Worm (Caenorhabditis elegans) whole organism, L4 larva: Measurements from ENCODE around the gene idpp-6.

Source experiments
- D1046.2 ChIP-seq: fragments of 200-800 bp; sonication (Bioruptor generic); IDR thresholded peaks from 2 replicates; pipeline ENCODE4 v1.3.6; 2022; ENCODE audit warnings: missing genetic modification characterization, missing compliant biosample characterization
- F10B5.3 ChIP-seq: sonication (generic microtip); optimal IDR thresholded peaks from 2 replicates; lab custom pipeline; 2016; ENCODE audit warnings: mild to moderate bottlenecking, missing genetic modification characterization, missing compliant biosample characterization
- F44E2.7 ChIP-seq: fragments of 200-800 bp; sonication (Bioruptor generic); IDR thresholded peaks from 2 replicates; pipeline ENCODE4 v2.1.2; 2022; ENCODE audit warnings: missing genetic modification characterization, missing compliant biosample characterization
- T20F7.1 ChIP-seq: fragments of 200-800 bp; sonication (Bioruptor generic); optimal IDR thresholded peaks from 2 replicates; lab custom pipeline; 2018; ENCODE audit warnings: mild to moderate bottlenecking, missing genetic modification characterization, missing compliant biosample characterization
- Y48G9A.11 ChIP-seq: fragments of 200-800 bp; sonication (Bioruptor generic); IDR thresholded peaks from 2 replicates; pipeline ENCODE4 v1.3.6; 2022; ENCODE audit warnings: missing genetic modification reagents, missing genetic modification characterization, missing compliant biosample characterization
- Y75B8A.6 ChIP-seq: fragments of 200-800 bp; sonication (Bioruptor generic); IDR thresholded peaks from 2 replicates; pipeline ENCODE4 v1.3.6; 2022; ENCODE audit warnings: missing genetic modification reagents, missing genetic modification characterization, missing compliant biosample characterization
- ZK337.2 ChIP-seq: fragments of 200-800 bp; sonication (Bioruptor generic); IDR thresholded peaks from 2 replicates; pipeline ENCODE4 v1.3.6; 2022; ENCODE audit warnings: missing genetic modification reagents, missing genetic modification characterization, missing compliant biosample characterization
- aha-1 ChIP-seq: fragments of 150-350 bp; peaks from one replicate; lab custom pipeline; 2014; ENCODE audit warnings: missing biosample characterization, missing genetic modification characterization
- aly-2 ChIP-seq: sonication (generic microtip); optimal IDR thresholded peaks from 2 replicates; lab custom pipeline; 2018; ENCODE audit warnings: missing biosample characterization, missing genetic modification characterization
- attf-4 ChIP-seq: sonication (generic microtip); optimal IDR thresholded peaks from 3 replicates; lab custom pipeline; 2017; ENCODE audit warnings: missing biosample characterization, missing genetic modification characterization
- ceh-20 ChIP-seq: fragments of 200-800 bp; sonication (Bioruptor generic); IDR thresholded peaks from 2 replicates; pipeline ENCODE4 v1.3.6; 2022; ENCODE audit warnings: missing genetic modification reagents, missing genetic modification characterization, missing compliant biosample characterization
- ceh-32 ChIP-seq: sonication (generic microtip); optimal IDR thresholded peaks from 2 replicates; lab custom pipeline; 2016; ENCODE audit warnings: mild to moderate bottlenecking, missing genetic modification characterization, missing compliant biosample characterization; ENCODE audit not compliant: poor library complexity
- ceh-44 ChIP-seq: fragments of 200-800 bp; sonication (Bioruptor generic); IDR thresholded peaks from 2 replicates; pipeline ENCODE4 v1.3.6; 2022; ENCODE audit warnings: missing genetic modification reagents, missing genetic modification characterization, missing compliant biosample characterization
- ces-1 ChIP-seq: fragments of 150-350 bp; sonication (generic microtip); optimal IDR thresholded peaks from 4 replicates; lab custom pipeline; 2014; ENCODE audit warnings: missing biosample characterization, missing genetic modification reagents, missing genetic modification characterization
- cey-2 ChIP-seq: sonication (generic microtip); optimal IDR thresholded peaks from 3 replicates; lab custom pipeline; 2017; ENCODE audit warnings: missing genetic modification characterization, mild to moderate bottlenecking, missing compliant biosample characterization, antibody characterized with exemption, borderline replicate concordance; ENCODE audit not compliant: insufficient read depth
- ctbp-1 ChIP-seq: fragments of 200-800 bp; sonication (Bioruptor generic); IDR thresholded peaks from 2 replicates; pipeline ENCODE4 v1.3.6; 2022; ENCODE audit warnings: missing genetic modification reagents, missing genetic modification characterization, missing compliant biosample characterization
- dmd-6 ChIP-seq: fragments of 200-800 bp; sonication (Bioruptor generic); IDR thresholded peaks from 2 replicates; pipeline ENCODE4 v1.3.6; 2022; ENCODE audit warnings: missing genetic modification reagents, missing genetic modification characterization, missing compliant biosample characterization
- duxl-1 ChIP-seq: sonication (generic microtip); optimal IDR thresholded peaks from 2 replicates; lab custom pipeline; 2016; ENCODE audit warnings: mild to moderate bottlenecking, missing genetic modification characterization, moderate library complexity, missing compliant biosample characterization; ENCODE audit not compliant: poor library complexity
- egl-27 ChIP-seq: sonication (generic microtip); optimal IDR thresholded peaks from 3 replicates; lab custom pipeline; 2017; ENCODE audit warnings: missing biosample characterization, missing genetic modification reagents, missing genetic modification characterization
- egl-43 ChIP-seq: fragments of 200-800 bp; sonication (Bioruptor generic); IDR thresholded peaks from 2 replicates; pipeline ENCODE4 v1.3.6; 2022; ENCODE audit warnings: missing genetic modification reagents, missing genetic modification characterization, missing compliant biosample characterization
- fos-1 ChIP-seq: fragments of 150-350 bp; optimal IDR thresholded peaks from 2 replicates; lab custom pipeline; 2014; ENCODE audit warnings: missing biosample characterization, missing genetic modification characterization
- hlh-11 ChIP-seq: fragments of 200-800 bp; sonication (Bioruptor generic); optimal IDR thresholded peaks from 2 replicates; lab custom pipeline; 2018; ENCODE audit warnings: mild to moderate bottlenecking, missing genetic modification characterization, missing compliant biosample characterization
- jun-1 ChIP-seq: fragments of 150-350 bp; optimal IDR thresholded peaks from 2 replicates; lab custom pipeline; 2014; ENCODE audit warnings: missing biosample characterization, missing genetic modification reagents, missing genetic modification characterization
- lin-1 ChIP-seq: fragments of 200-800 bp; sonication (Bioruptor generic); IDR thresholded peaks from 2 replicates; pipeline ENCODE4 v1.3.6; 2022; ENCODE audit warnings: missing genetic modification reagents, missing genetic modification characterization, missing compliant biosample characterization
- lin-13 ChIP-seq: fragments of 150-350 bp; optimal IDR thresholded peaks from 2 replicates; lab custom pipeline; 2014; ENCODE audit warnings: missing biosample characterization, missing genetic modification reagents, missing genetic modification characterization
- lin-15B ChIP-seq: fragments of 150-350 bp; sonication (generic microtip); optimal IDR thresholded peaks from 3 replicates; lab custom pipeline; 2014; ENCODE audit warnings: missing biosample characterization, missing genetic modification characterization
- lin-29 ChIP-seq: fragments of 200-800 bp; sonication (Bioruptor generic); IDR thresholded peaks from 2 replicates; pipeline ENCODE4 v1.3.6; 2022; ENCODE audit warnings: missing genetic modification reagents, missing genetic modification characterization, missing compliant biosample characterization
- lin-39 ChIP-seq: fragments of 150-350 bp; optimal IDR thresholded peaks from 2 replicates; lab custom pipeline; 2014; ENCODE audit warnings: missing biosample characterization, missing genetic modification reagents, missing genetic modification characterization
- madf-5 ChIP-seq, 2 experiments: fragments of 200-800 bp; sonication (Bioruptor generic); IDR thresholded peaks; 2 replicates each; pipeline ENCODE4 v1.3.6; 2022; ENCODE audit warnings: missing compliant biosample characterization in 2 of 2, missing genetic modification characterization in 2 of 2
- madf-9 ChIP-seq: fragments of 200-800 bp; sonication (Bioruptor generic); conservative IDR thresholded peaks from 2 replicates; pipeline ENCODE4 v1.3.6; 2022; ENCODE audit warnings: missing genetic modification reagents, missing genetic modification characterization, missing compliant biosample characterization
- mdl-1 ChIP-seq, 2 experiments: fragments of 150-350 bp in 1 of 2; sonication (generic microtip) in 1 of 2; optimal IDR thresholded peaks; 2 replicates each; lab custom pipeline; 2014 to 2017; ENCODE audit warnings: missing biosample characterization in 2 of 2, missing genetic modification characterization in 2 of 2
- mdt-29 ChIP-seq: fragments of 200-800 bp; sonication (Bioruptor generic); IDR thresholded peaks from 2 replicates; pipeline ENCODE4 v1.3.6; 2022; ENCODE audit warnings: missing genetic modification reagents, missing genetic modification characterization, missing compliant biosample characterization
- mep-1 ChIP-seq: fragments of 150-350 bp; sonication (generic microtip); optimal IDR thresholded peaks from 3 replicates; lab custom pipeline; 2014; ENCODE audit warnings: missing biosample characterization, missing genetic modification characterization
- mxl-3 ChIP-seq: fragments of 200-800 bp; sonication (Bioruptor generic); optimal IDR thresholded peaks from 2 replicates; lab custom pipeline; 2018; ENCODE audit warnings: mild to moderate bottlenecking, missing genetic modification characterization, missing compliant biosample characterization
- nhr-10 ChIP-seq: fragments of 150-350 bp; optimal IDR thresholded peaks from 2 replicates; lab custom pipeline; 2014; ENCODE audit warnings: missing biosample characterization, missing genetic modification characterization
- nhr-102 ChIP-seq: sonication (generic microtip); optimal IDR thresholded peaks from 2 replicates; lab custom pipeline; 2016; ENCODE audit warnings: mild to moderate bottlenecking, missing genetic modification characterization, moderate library complexity, missing compliant biosample characterization
- nhr-28 ChIP-seq: fragments of 150-350 bp; optimal IDR thresholded peaks from 2 replicates; lab custom pipeline; 2014; ENCODE audit warnings: missing biosample characterization, missing genetic modification characterization
- nhr-42 ChIP-seq: fragments of 200-800 bp; sonication (Bioruptor generic); IDR thresholded peaks from 2 replicates; pipeline ENCODE4 v1.3.6; 2022; ENCODE audit warnings: missing genetic modification characterization, missing compliant biosample characterization
- nhr-6 ChIP-seq: fragments of 150-350 bp; optimal IDR thresholded peaks from 2 replicates; lab custom pipeline; 2014; ENCODE audit warnings: missing biosample characterization, missing genetic modification characterization
- nhr-76 ChIP-seq: fragments of 150-350 bp; optimal IDR thresholded peaks from 2 replicates; lab custom pipeline; 2014; ENCODE audit warnings: missing biosample characterization, missing genetic modification characterization
- nhr-77 ChIP-seq: fragments of 150-350 bp; optimal IDR thresholded peaks from 2 replicates; lab custom pipeline; 2014; ENCODE audit warnings: missing biosample characterization, missing genetic modification characterization
- pha-4 ChIP-seq, 2 experiments: fragments of 150-350 bp in 1 of 2; fragments of 200-800 bp in 1 of 2; sonication (Bioruptor generic) in 1 of 2; IDR thresholded peaks in 1 of 2; optimal IDR thresholded peaks in 1 of 2; 2 replicates each; pipeline versions ENCODE4 v1.3.6 to Lab custom; 2014 to 2022; ENCODE audit warnings: missing genetic modification characterization in 2 of 2, missing genetic modification reagents in 2 of 2, missing biosample characterization in 1 of 2, missing compliant biosample characterization in 1 of 2
- pqm-1 ChIP-seq: sonication (generic microtip); optimal IDR thresholded peaks from 2 replicates; lab custom pipeline; 2017; ENCODE audit warnings: missing biosample characterization, missing genetic modification characterization
- rbr-2 ChIP-seq: sonication (generic microtip); optimal IDR thresholded peaks from 2 replicates; lab custom pipeline; 2016; ENCODE audit warnings: missing genotype, missing genetic modification characterization, missing compliant biosample characterization
- sdz-12 ChIP-seq: fragments of 200-800 bp; sonication (Bioruptor generic); optimal IDR thresholded peaks from 2 replicates; lab custom pipeline; 2018; ENCODE audit warnings: mild to moderate bottlenecking, missing genetic modification characterization, missing compliant biosample characterization
- skn-1 ChIP-seq: fragments of 150-350 bp; optimal IDR thresholded peaks from 2 replicates; lab custom pipeline; 2014; ENCODE audit warnings: missing biosample characterization, missing genetic modification characterization
- snpc-4 ChIP-seq: fragments of 150-350 bp; optimal IDR thresholded peaks from 2 replicates; lab custom pipeline; 2014; ENCODE audit warnings: missing biosample characterization, missing genetic modification characterization
- tra-1 ChIP-seq: fragments of 200-800 bp; sonication (Bioruptor generic); IDR thresholded peaks from 2 replicates; pipeline ENCODE4 v1.3.6; 2022; ENCODE audit warnings: missing genetic modification reagents, missing genetic modification characterization, missing compliant biosample characterization
- zag-1 ChIP-seq: fragments of 150-350 bp; optimal IDR thresholded peaks from 2 replicates; lab custom pipeline; 2014; ENCODE audit warnings: missing biosample characterization, missing genetic modification characterization
- zip-11 ChIP-seq: fragments of 200-800 bp; sonication (Bioruptor generic); IDR thresholded peaks from 2 replicates; pipeline ENCODE4 v1.3.6; 2022; ENCODE audit warnings: missing genetic modification characterization, missing compliant biosample characterization
- zip-2 ChIP-seq: fragments of 150-350 bp; optimal IDR thresholded peaks from 2 replicates; lab custom pipeline; 2014; ENCODE audit warnings: missing biosample characterization, missing genetic modification characterization
- ztf-11 ChIP-seq: fragments of 150-350 bp; optimal IDR thresholded peaks from 2 replicates; lab custom pipeline; 2014; ENCODE audit warnings: missing biosample characterization, missing genetic modification characterization

Gene idpp-6

DNA sequence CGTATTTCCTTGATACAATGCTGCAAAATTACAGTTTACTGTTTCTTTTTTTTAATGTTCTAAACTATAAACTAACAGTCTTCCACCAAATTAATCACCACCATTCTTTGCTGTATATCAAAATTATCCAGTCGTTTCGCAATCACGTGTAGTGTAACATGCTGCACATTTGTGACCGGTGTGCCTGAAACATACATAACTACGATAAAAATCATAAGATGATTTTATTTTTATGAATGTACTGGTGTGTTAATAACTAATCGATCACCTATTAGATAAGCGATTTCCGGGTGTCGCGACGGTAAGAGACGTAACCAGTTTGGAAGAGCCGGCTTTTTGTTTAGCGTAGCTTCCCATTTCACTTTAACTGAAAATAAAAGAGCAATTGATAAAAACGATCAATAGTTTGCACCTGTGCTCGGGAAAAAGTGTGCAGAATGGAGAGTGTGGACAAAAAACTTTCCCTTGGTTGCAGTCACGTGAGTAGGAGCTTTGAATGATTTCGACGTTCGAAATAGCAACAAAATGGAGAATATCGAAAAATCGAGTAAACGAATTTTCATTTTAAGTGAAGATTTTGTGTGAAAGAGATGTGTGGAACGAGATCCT is 6.1 kb downstream of the idpp-6 start, which contains the start of gene sgca-1 (continued):
- no peak for TF ChIP-seq jun-1 (tag; lab: Kevin White, UChicago)
- no peak for TF ChIP-seq lin-15B (tag; lab: Kevin White, UChicago)
- TF ChIP-seq hlh-11 (tag; lab: Kevin White, UChicago): peak; percentile 75
- no peak for TF ChIP-seq madf-9
- no peak for TF ChIP-seq skn-1 (tag; lab: Kevin White, UChicago)
- peak; percentile 35 for TF ChIP-seq pqm-1
- TF ChIP-seq mdt-29: 0 out of 2 replicates have a peak, but pooled peaks have one; percentile 21
- TF ChIP-seq aha-1: peak; percentile 53
- no peak for TF ChIP-seq D1046.2 (GFP tag; lab: Robert Waterston, UW)
- peak; percentile 47; the same call in 1 of the 2 replicates for TF ChIP-seq tra-1
- TF ChIP-seq cey-2 (tag; lab: Kevin White, UChicago): no peak
- no peak for TF ChIP-seq nhr-6
- TF ChIP-seq ceh-32: no peak
- TF ChIP-seq rbr-2 (tag; lab: Kevin White, UChicago): no peak
- TF ChIP-seq ctbp-1 (GFP tag; lab: Robert Waterston, UW): no peak
- no peak for TF ChIP-seq F10B5.3 (tag; lab: Kevin White, UChicago)
- TF ChIP-seq ceh-20 (GFP tag; lab: Robert Waterston, UW): no peak
- no peak for TF ChIP-seq attf-4
- no peak for TF ChIP-seq nhr-76 (tag; lab: Kevin White, UChicago)
- TF ChIP-seq lin-39: no peak
- TF ChIP-seq ceh-44 (GFP tag; lab: Robert Waterston, UW): no peak
- TF ChIP-seq zip-11: no peak
- no peak for TF ChIP-seq ZK337.2 (GFP tag; lab: Robert Waterston, UW)
- TF ChIP-seq mep-1: peak; percentile 13
- no peak for TF ChIP-seq lin-1
- TF ChIP-seq T20F7.1 (GFP tag; lab: Kevin White, UChicago): peak; percentile 41
- no peak for TF ChIP-seq ztf-11 (tag; lab: Kevin White, UChicago)
- TF ChIP-seq snpc-4 (tag; lab: Kevin White, UChicago): no peak
- TF ChIP-seq Y48G9A.11 (GFP tag; lab: Robert Waterston, UW): no peak
- TF ChIP-seq dmd-6 (GFP tag; lab: Robert Waterston, UW): peak; percentile 64
- no peak for TF ChIP-seq madf-5 (GFP tag; IDR thresholded peaks at IDR 0.05; lab: Robert Waterston, UW)
- TF ChIP-seq lin-29 (GFP tag; lab: Robert Waterston, UW): no peak
- TF ChIP-seq nhr-10 (tag; lab: Kevin White, UChicago): no peak
- TF ChIP-seq nhr-42 (GFP tag; lab: Robert Waterston, UW): no peak
- peak in 1 of 2 experiments; percentile 17 for TF ChIP-seq mdl-1 (tag; optimal IDR thresholded peaks at IDR 0.05; lab: Kevin White, UChicago)
- TF ChIP-seq pha-4 (GFP tag; IDR thresholded peaks at IDR 0.05; lab: Robert Waterston, UW): no peak
- no peak for TF ChIP-seq pha-4 (tag; optimal IDR thresholded peaks at IDR 0.05; lab: Kevin White, UChicago)
- no peak for TF ChIP-seq sdz-12 (GFP tag; lab: Kevin White, UChicago)
- TF ChIP-seq nhr-77 (tag; lab: Kevin White, UChicago): peak; percentile 71
- TF ChIP-seq Y75B8A.6 (GFP tag; lab: Robert Waterston, UW): no peak
- no peak for TF ChIP-seq ces-1
- peak; percentile 55 for TF ChIP-seq nhr-102 (tag; lab: Kevin White, UChicago)
- TF ChIP-seq fos-1 (tag; lab: Kevin White, UChicago): no peak
- no peak for TF ChIP-seq egl-27 (tag; lab: Kevin White, UChicago)
- TF ChIP-seq aly-2 (tag; lab: Kevin White, UChicago): no peak
- peak; percentile 1 for TF ChIP-seq mxl-3
- TF ChIP-seq zag-1 (tag; lab: Kevin White, UChicago): no peak
- no peak for TF ChIP-seq F44E2.7 (GFP tag; lab: Robert Waterston, UW)
- TF ChIP-seq egl-43: no peak
- TF ChIP-seq zip-2 (tag; lab: Kevin White, UChicago): no peak
- TF ChIP-seq duxl-1: no peak
- peak; percentile 93 for TF ChIP-seq nhr-28
- no peak for TF ChIP-seq lin-13 (GFP tag; lab: Kevin White, UChicago)
